Fruit fly (Drosophila melanogaster): ENCODE results near the gene dmGlut.

dm6 chr2L:12033890-12034289 is 6.7 kb downstream of the dmGlut start, which contains the start of gene CG18788:
- TF ChIP-seq CG1620 (GFP tag; optimal IDR thresholded peaks at IDR 0.05) = no peak
- TF ChIP-seq Clk (GFP tag; optimal IDR thresholded peaks at IDR 0.05) = no peak
- no peak for TF ChIP-seq CG7045 (GFP tag; optimal IDR thresholded peaks at IDR 0.05)
- no peak for TF ChIP-seq bab1 (GFP tag; optimal IDR thresholded peaks at IDR 0.05)
- no peak for TF ChIP-seq CG14711 (tag; optimal IDR thresholded peaks at IDR 0.05)
- no peak for TF ChIP-seq pad (GFP tag; optimal IDR thresholded peaks at IDR 0.05)
- TF ChIP-seq kay (GFP tag; ENCODE audit: borderline replicate concordance) = no peak
- no peak for TF ChIP-seq CG5204 (GFP tag; optimal IDR thresholded peaks at IDR 0.05)
- no peak for TF ChIP-seq CG12768 (GFP tag; optimal IDR thresholded peaks at IDR 0.05)
- no peak for TF ChIP-seq toe (GFP tag; optimal IDR thresholded peaks at IDR 0.05)
- no peak for TF ChIP-seq CG11617 (GFP tag; optimal IDR thresholded peaks at IDR 0.05)
